Fruit fly (Drosophila melanogaster) whole organism, embryonic: Measurements from ENCODE around the gene Doc2.

Source experiments
- Atf3 ChIP-seq: fragments of 200-800 bp; sonication (Bioruptor generic); optimal IDR thresholded peaks from 3 replicates; lab custom pipeline; 2016; ENCODE audit warnings: missing biosample characterization, missing genetic modification characterization
- B-H1 ChIP-seq: fragments of 200-800 bp; sonication (Bioruptor generic); IDR thresholded peaks from 3 replicates; pipeline ENCODE4 v1.3.6; 2022; ENCODE audit warnings: missing biosample characterization, missing genetic modification characterization
- CG1024 ChIP-seq: fragments of 200-800 bp; sonication (Bioruptor generic); IDR thresholded peaks from 2 replicates; pipeline ENCODE4 v1.3.6; 2022; ENCODE audit warnings: missing biosample characterization, missing genetic modification characterization
- CG10267 ChIP-seq: fragments of 200-800 bp; sonication (Bioruptor generic); optimal IDR thresholded peaks from 2 replicates; lab custom pipeline; 2018; ENCODE audit warnings: missing biosample characterization, mild to moderate bottlenecking, missing genetic modification characterization, moderate library complexity
- CG10366 ChIP-seq: fragments of 200-800 bp; sonication (Bioruptor generic); IDR thresholded peaks from 2 replicates; pipeline ENCODE4 v1.3.6; 2022; ENCODE audit warnings: missing biosample characterization, missing genetic modification characterization
- CG11504 ChIP-seq: fragments of 200-800 bp; sonication (Bioruptor generic); optimal IDR thresholded peaks from 3 replicates; lab custom pipeline; 2019; ENCODE audit warnings: missing biosample characterization, mild to moderate bottlenecking, missing genetic modification characterization, moderate library complexity
- CG11560 ChIP-seq: fragments of 200-800 bp; sonication (Bioruptor generic); IDR thresholded peaks from 3 replicates; pipeline ENCODE4 v1.3.6; 2022; ENCODE audit warnings: missing biosample characterization, missing genetic modification characterization
- CG12744 ChIP-seq: fragments of 200-800 bp; sonication (Bioruptor generic); optimal IDR thresholded peaks from 2 replicates; lab custom pipeline; 2016; ENCODE audit warnings: missing biosample characterization, missing genetic modification characterization
- CG12942 ChIP-seq: fragments of 200-800 bp; sonication (Bioruptor generic); optimal IDR thresholded peaks from 3 replicates; lab custom pipeline; 2016; ENCODE audit warnings: missing biosample characterization, missing genetic modification characterization
- CG13123 ChIP-seq: fragments of 200-800 bp; sonication (Bioruptor generic); optimal IDR thresholded peaks from 2 replicates; lab custom pipeline; 2016; ENCODE audit warnings: missing biosample characterization, missing genetic modification characterization
- CG1529 ChIP-seq: fragments of 200-800 bp; sonication (Bioruptor generic); optimal IDR thresholded peaks from 3 replicates; lab custom pipeline; 2018; ENCODE audit warnings: missing biosample characterization, missing genetic modification characterization
- CG17385 ChIP-seq: fragments of 200-800 bp; sonication (Bioruptor generic); optimal IDR thresholded peaks from 3 replicates; lab custom pipeline; 2018; ENCODE audit warnings: missing biosample characterization, mild to moderate bottlenecking, missing genetic modification characterization
- CG2678 ChIP-seq: fragments of 200-800 bp; sonication (Bioruptor generic); optimal IDR thresholded peaks from 3 replicates; lab custom pipeline; 2019; ENCODE audit warnings: missing biosample characterization, mild to moderate bottlenecking, missing genetic modification characterization, moderate library complexity
- CG2712 ChIP-seq: fragments of 200-800 bp; optimal IDR thresholded peaks from 3 replicates; lab custom pipeline; 2019; ENCODE audit warnings: missing biosample characterization, mild to moderate bottlenecking, missing genetic modification characterization, moderate library complexity
- CG31388 ChIP-seq: fragments of 200-800 bp; sonication (Bioruptor generic); optimal IDR thresholded peaks from 2 replicates; lab custom pipeline; 2016; ENCODE audit warnings: missing biosample characterization, missing genetic modification characterization
- CG31441 ChIP-seq: fragments of 200-800 bp; sonication (Bioruptor generic); IDR thresholded peaks from 2 replicates; pipeline ENCODE4 v1.3.6; 2022; ENCODE audit warnings: missing biosample characterization, missing genetic modification characterization
- CG3847 ChIP-seq: fragments of 200-800 bp; sonication (Bioruptor generic); IDR thresholded peaks from 2 replicates; pipeline ENCODE4 v1.3.6; 2022; ENCODE audit warnings: missing biosample characterization, missing genetic modification characterization
- CG5180 ChIP-seq: fragments of 200-800 bp; sonication (Bioruptor generic); optimal IDR thresholded peaks from 3 replicates; lab custom pipeline; 2017; ENCODE audit warnings: missing biosample characterization, missing genetic modification characterization, mild to moderate bottlenecking, moderate library complexity, missing genetic modification reagents
- CG6654 ChIP-seq: fragments of 200-800 bp; sonication (Bioruptor generic); optimal IDR thresholded peaks from 2 replicates; lab custom pipeline; 2017; ENCODE audit warnings: missing biosample characterization, mild to moderate bottlenecking, missing genetic modification characterization
- CG7963 ChIP-seq: fragments of 200-800 bp; sonication (Bioruptor generic); IDR thresholded peaks from 3 replicates; pipeline ENCODE4 v1.3.6; 2022; ENCODE audit warnings: missing biosample characterization, missing genetic modification characterization; ENCODE audit not compliant: partially characterized antibody
- CG9932 ChIP-seq: fragments of 200-800 bp; sonication (Bioruptor generic); IDR thresholded peaks from 2 replicates; pipeline ENCODE4 v1.3.6; 2022; ENCODE audit warnings: missing biosample characterization, missing genetic modification characterization
- CTCF ChIP-seq: fragments of 200-800 bp; sonication (Bioruptor generic); optimal IDR thresholded peaks from 2 replicates; lab custom pipeline; 2017; ENCODE audit warnings: missing biosample characterization, mild to moderate bottlenecking, missing genetic modification characterization, moderate library complexity
- Dip3 ChIP-seq: fragments of 200-800 bp; sonication (Bioruptor generic); optimal IDR thresholded peaks from 3 replicates; lab custom pipeline; 2016; ENCODE audit warnings: missing biosample characterization, missing genetic modification characterization
- Dref ChIP-seq: fragments of 200-800 bp; sonication (Bioruptor generic); IDR thresholded peaks from 2 replicates; pipeline ENCODE4 v1.3.6; 2022; ENCODE audit warnings: missing biosample characterization, missing genetic modification characterization
- Fer2 ChIP-seq: fragments of 200-800 bp; sonication (Bioruptor generic); optimal IDR thresholded peaks from 2 replicates; lab custom pipeline; 2018; ENCODE audit warnings: missing biosample characterization, mild to moderate bottlenecking, missing genetic modification characterization, moderate library complexity
- Hand ChIP-seq: fragments of 200-800 bp; sonication (Bioruptor generic); optimal IDR thresholded peaks from 2 replicates; lab custom pipeline; 2017; ENCODE audit warnings: mild to moderate bottlenecking, missing biosample characterization, missing genetic modification reagents, missing genetic modification characterization
- Hr51 ChIP-seq, 2 experiments: fragments of 200-800 bp; sonication (Bioruptor generic); optimal IDR thresholded peaks; 2 replicates in 1 of 2; 3 replicates in 1 of 2; lab custom pipeline; 2016 to 2018; ENCODE audit warnings: missing biosample characterization in 2 of 2, missing genetic modification characterization in 2 of 2, mild to moderate bottlenecking in 1 of 2, moderate library complexity in 1 of 2
- Med ChIP-seq: fragments of 200-800 bp; sonication (Bioruptor generic); peaks from one replicate; lab custom pipeline; 2016; ENCODE audit warnings: missing biosample characterization, missing genetic modification characterization, mild to moderate bottlenecking, inconsistent platforms, moderate library complexity
- Opbp ChIP-seq: fragments of 200-800 bp; sonication (Bioruptor generic); IDR thresholded peaks from 3 replicates; pipeline ENCODE4 v1.3.6; 2022; ENCODE audit warnings: missing biosample characterization, missing genetic modification characterization; ENCODE audit not compliant: partially characterized antibody
- Pdp1 ChIP-seq, 2 experiments: fragments of 200-800 bp; sonication (Bioruptor generic); optimal IDR thresholded peaks; 3 replicates each; lab custom pipeline; 2016; ENCODE audit warnings: missing biosample characterization in 2 of 2, missing genetic modification characterization in 2 of 2, mild to moderate bottlenecking in 1 of 2, moderate library complexity in 1 of 2
- Stat92E ChIP-seq, 3 experiments: fragments of >200 bp in 2 of 3; fragments of 200-800 bp in 1 of 3; sonication (Bioruptor generic) in 1 of 3; optimal IDR thresholded peaks; 2 replicates each; lab custom pipeline; 2017 to 2019; ENCODE audit warnings: missing biosample characterization in 3 of 3, missing genetic modification characterization in 3 of 3, mild to moderate bottlenecking in 1 of 3, moderate library complexity in 1 of 3
- ab ChIP-seq: fragments of 200-800 bp; sonication (Bioruptor generic); optimal IDR thresholded peaks from 2 replicates; lab custom pipeline; 2016; ENCODE audit warnings: missing biosample characterization, missing genetic modification characterization
- cad ChIP-seq: fragments of >200 bp; optimal IDR thresholded peaks from 2 replicates; lab custom pipeline; 2017; ENCODE audit warnings: missing biosample characterization, missing genetic modification characterization
- dmrt11E ChIP-seq: fragments of 200-800 bp; sonication (Bioruptor generic); optimal IDR thresholded peaks from 3 replicates; lab custom pipeline; 2018; ENCODE audit warnings: missing biosample characterization, mild to moderate bottlenecking, missing genetic modification characterization, moderate library complexity
- dmrt99B ChIP-seq: fragments of 200-800 bp; sonication (Bioruptor generic); optimal IDR thresholded peaks from 2 replicates; lab custom pipeline; 2018; ENCODE audit warnings: missing biosample characterization, mild to moderate bottlenecking, missing genetic modification characterization, moderate library complexity
- fd64A ChIP-seq: fragments of 200-800 bp; sonication (Bioruptor generic); optimal IDR thresholded peaks from 3 replicates; lab custom pipeline; 2018; ENCODE audit warnings: missing biosample characterization, mild to moderate bottlenecking, missing genetic modification characterization
- gem ChIP-seq: fragments of 200-800 bp; sonication (Bioruptor generic); optimal IDR thresholded peaks from 2 replicates; lab custom pipeline; 2019; ENCODE audit warnings: missing biosample characterization, mild to moderate bottlenecking, missing genetic modification characterization, moderate library complexity
- gsb ChIP-seq: fragments of 200-800 bp; sonication (Bioruptor generic); IDR thresholded peaks from 2 replicates; pipeline ENCODE4 v1.3.6; 2022; ENCODE audit warnings: missing biosample characterization, missing genetic modification characterization
- h ChIP-seq: fragments of >200 bp; optimal IDR thresholded peaks from 2 replicates; lab custom pipeline; 2017
- hb ChIP-seq: fragments of 200-800 bp; sonication (Bioruptor generic); IDR thresholded peaks from 3 replicates; pipeline ENCODE4 v1.3.6; 2022; ENCODE audit warnings: missing biosample characterization, missing genetic modification characterization; ENCODE audit not compliant: partially characterized antibody
- her ChIP-seq: fragments of 200-800 bp; sonication (Bioruptor generic); optimal IDR thresholded peaks from 2 replicates; lab custom pipeline; 2016; ENCODE audit warnings: missing biosample characterization, missing genetic modification characterization
- lab ChIP-seq: fragments of 200-800 bp; sonication (Bioruptor generic); optimal IDR thresholded peaks from 3 replicates; lab custom pipeline; 2017; ENCODE audit warnings: missing biosample characterization, missing genetic modification characterization, mild to moderate bottlenecking, moderate library complexity, missing genetic modification reagents
- mam ChIP-seq: fragments of 200-800 bp; sonication (Bioruptor generic); optimal IDR thresholded peaks from 3 replicates; lab custom pipeline; 2016; ENCODE audit warnings: missing biosample characterization, missing genetic modification characterization
- nau ChIP-seq: fragments of 200-800 bp; sonication (Bioruptor generic); optimal IDR thresholded peaks from 3 replicates; lab custom pipeline; 2017; ENCODE audit warnings: missing biosample characterization, mild to moderate bottlenecking, missing genetic modification characterization, missing genetic modification reagents
- org-1 ChIP-seq: fragments of 200-800 bp; sonication (Bioruptor generic); optimal IDR thresholded peaks from 2 replicates; lab custom pipeline; 2017; ENCODE audit warnings: missing biosample characterization, missing genetic modification characterization
- pan ChIP-seq, 4 experiments: fragments of >200 bp in 3 of 4; fragments of 200-800 bp in 1 of 4; sonication (Bioruptor generic) in 1 of 4; optimal IDR thresholded peaks in 3 of 4; IDR thresholded peaks in 1 of 4; 2 replicates each; pipeline versions ENCODE4 v1.3.6 to Lab custom; 2017 to 2022; ENCODE audit warnings: missing biosample characterization in 2 of 4, missing genetic modification characterization in 2 of 4, mixed read lengths in 1 of 4
- pzg ChIP-seq: fragments of 200-800 bp; sonication (Bioruptor generic); optimal IDR thresholded peaks from 3 replicates; lab custom pipeline; 2018; ENCODE audit warnings: missing biosample characterization, mild to moderate bottlenecking, missing genetic modification characterization, moderate library complexity
- slp2 ChIP-seq: fragments of 200-800 bp; sonication (Bioruptor generic); optimal IDR thresholded peaks from 2 replicates; lab custom pipeline; 2016; ENCODE audit warnings: missing biosample characterization, missing genetic modification characterization
- sob ChIP-seq: fragments of 200-800 bp; sonication (Bioruptor generic); IDR thresholded peaks from 2 replicates; pipeline ENCODE4 v1.3.6; 2022; ENCODE audit warnings: missing biosample characterization, missing genetic modification characterization

Doc2 gene

dm6 chr3L:9066509-9067021, 47.5 kb upstream of the Doc2 start (continued):
- TF ChIP-seq sob (GFP tag; lab: Robert Waterston, UW) (no peak), CG11504 (tag; lab: Kevin White, UChicago) (no peak), Dip3 (GFP tag; lab: Kevin White, UChicago) (no peak), pzg (GFP tag; lab: Kevin White, UChicago) (no peak), Hand (GFP tag; lab: Kevin White, UChicago) (no peak), CG31388 (GFP tag; lab: Kevin White, UChicago) (no peak), fd64A (GFP tag; lab: Kevin White, UChicago) (no peak), CG31441 (GFP tag; lab: Robert Waterston, UW) (no peak), CG5180 (GFP tag; lab: Kevin White, UChicago) (no peak), CG2678 (no peak), ab (GFP tag; lab: Kevin White, UChicago) (no peak), Atf3 (GFP tag; lab: Kevin White, UChicago) (no peak), Med (GFP tag; lab: Kevin White, UChicago) (peak; percentile 19), Hr51 (GFP tag; optimal IDR thresholded peaks at IDR 0.05; lab: Kevin White, UChicago) (no peak), cad (GFP tag; lab: Kevin White, UChicago) (peak; percentile 22), nau (GFP tag; lab: Kevin White, UChicago) (no peak), CG1529 (no peak), CG1024 (GFP tag; lab: Robert Waterston, UW) (no peak), hb (GFP tag; lab: Robert Waterston, UW) (no peak), CG12744 (GFP tag; lab: Kevin White, UChicago) (no peak), Fer2 (tag; lab: Kevin White, UChicago) (no peak), pan (optimal IDR thresholded peaks at IDR 0.05; lab: Kevin White, UChicago) (no peak), pan (GFP tag; optimal IDR thresholded peaks at IDR 0.05 in 1 of 2, IDR thresholded peaks at IDR 0.05 in 1 of 2) (no peak), CG9932 (GFP tag; lab: Robert Waterston, UW) (no peak), slp2 (GFP tag; lab: Kevin White, UChicago) (no peak), Pdp1 (GFP tag; optimal IDR thresholded peaks at IDR 0.05; lab: Kevin White, UChicago) (peak in 1 of 2 experiments; percentile 91), CG3847 (GFP tag; lab: Robert Waterston, UW) (no peak), CTCF (GFP tag; lab: Kevin White, UChicago) (no peak), CG6654 (GFP tag; lab: Kevin White, UChicago) (peak; percentile 90)

dm6 chr3L:9065997-9066441, 47.0 kb upstream of the Doc2 start, which contains the start of gene Argk1:
TSS of gene Argk1 (minus strand) at chr3L:9066027.
- TF ChIP-seq CG2712 (peak; percentile 40), org-1 (GFP tag; lab: Kevin White, UChicago) (peak; percentile 42), gsb (GFP tag; lab: Robert Waterston, UW) (no peak), dmrt99B (peak; percentile 70), CG17385 (GFP tag; lab: Kevin White, UChicago) (peak; percentile 43), Opbp (GFP tag; lab: Robert Waterston, UW) (no peak), lab (GFP tag; lab: Kevin White, UChicago) (peak; percentile 45), CG7963 (no peak), h (lab: Kevin White, UChicago) (no peak), CG2678 (peak; percentile 62), CG12942 (GFP tag; lab: Kevin White, UChicago) (peak; percentile 31), Stat92E (GFP tag; optimal IDR thresholded peaks at IDR 0.05; lab: Kevin White, UChicago) (no peak), CG13123 (GFP tag; lab: Kevin White, UChicago) (peak; percentile 1), mam (GFP tag; lab: Kevin White, UChicago) (peak; percentile 46), gem (peak; percentile 77), Dref (GFP tag; lab: Robert Waterston, UW) (no peak), dmrt11E (tag; lab: Kevin White, UChicago) (no peak), CG10267 (tag; lab: Kevin White, UChicago) (peak; percentile 4), CG10366 (GFP tag; lab: Robert Waterston, UW) (peak; percentile 14; the same call in 1 of the 2 replicates), CG11560 (tag; lab: Robert Waterston, UW) (0 out of 3 replicates have a peak, but pooled peaks have one; percentile 45), B-H1 (GFP tag; lab: Robert Waterston, UW) (peak; percentile 39; the same call in 1 of the 3 replicates), CG5180 (GFP tag; lab: Kevin White, UChicago) (no peak), her (GFP tag; lab: Kevin White, UChicago) (no peak)
